Worm (Caenorhabditis elegans) whole organism, early embryonic: ENCODE data around the gene mdl-1.

Experiments
- F13C5.2 ChIP-seq: sonication (generic microtip); optimal IDR thresholded peaks from 2 replicates; lab custom pipeline; 2017; ENCODE audit warnings: mild to moderate bottlenecking, missing genetic modification characterization, inconsistent platforms, missing compliant biosample characterization
- ama-1 ChIP-seq: fragments of 150-350 bp; optimal IDR thresholded peaks from 2 replicates; lab custom pipeline; 2014
- ceh-13 ChIP-seq: fragments of 200-800 bp; sonication (Bioruptor generic); optimal IDR thresholded peaks from 2 replicates; lab custom pipeline; 2018; ENCODE audit warnings: mild to moderate bottlenecking, missing genetic modification characterization, missing compliant biosample characterization
- ets-7 ChIP-seq: sonication (generic microtip); optimal IDR thresholded peaks from 2 replicates; lab custom pipeline; 2016; ENCODE audit warnings: missing genotype, missing genetic modification characterization, missing compliant biosample characterization
- flt-1 ChIP-seq: fragments of 200-800 bp; sonication (Bioruptor generic); IDR thresholded peaks from 2 replicates; pipeline ENCODE4 v1.3.6; 2022; ENCODE audit warnings: missing genetic modification characterization, missing compliant biosample characterization
- hmbx-1 ChIP-seq: sonication (generic microtip); optimal IDR thresholded peaks from 2 replicates; lab custom pipeline; 2016; ENCODE audit warnings: mild to moderate bottlenecking, missing genetic modification characterization, missing compliant biosample characterization
- hmg-4 ChIP-seq: fragments of 200-800 bp; sonication (Bioruptor generic); optimal IDR thresholded peaks from 2 replicates; lab custom pipeline; 2018; ENCODE audit warnings: mild to moderate bottlenecking, missing genetic modification characterization, missing compliant biosample characterization
- pes-1 ChIP-seq: fragments of 200-800 bp; sonication (Bioruptor generic); IDR thresholded peaks from 2 replicates; pipeline ENCODE4 v1.3.6; 2022; ENCODE audit warnings: missing genetic modification reagents, missing genetic modification characterization, missing compliant biosample characterization
- scrt-1 ChIP-seq: fragments of 200-800 bp; sonication (Bioruptor generic); IDR thresholded peaks from 2 replicates; pipeline ENCODE4 v1.3.6; 2022; ENCODE audit warnings: missing genetic modification characterization, missing compliant biosample characterization

DNA sequence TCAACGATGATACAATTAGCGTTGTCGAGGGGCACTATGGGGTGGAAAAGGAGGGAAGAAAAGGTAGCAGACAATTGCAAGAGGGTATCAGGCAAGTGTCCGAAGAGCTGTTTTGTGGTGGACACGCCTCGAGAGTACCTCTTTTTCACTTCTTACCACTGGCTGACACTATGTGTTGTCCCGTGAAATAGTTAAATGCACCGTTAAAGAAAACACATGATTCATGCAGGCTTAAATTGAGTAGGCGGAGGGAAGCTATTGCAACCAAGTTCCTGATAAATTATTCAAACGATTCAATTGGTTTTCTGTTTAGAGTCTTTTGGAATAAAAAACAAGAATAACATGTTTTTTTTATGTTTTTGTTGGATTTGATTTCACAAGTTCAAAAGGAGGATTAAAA is 35.9 kb downstream of the mdl-1 start, which contains the start of gene irk-1:
- TF ChIP-seq hmg-4 (no peak), scrt-1 (no peak), flt-1 (GFP tag; lab: Robert Waterston, UW) (no peak), hmbx-1 (no peak), ceh-13 (no peak), pes-1 (GFP tag; lab: Robert Waterston, UW) (no peak), ama-1 (lab: Kevin White, UChicago) (no peak), F13C5.2 (no peak), ets-7 (no peak)
